Worm (Caenorhabditis elegans) whole organism, L3 larva: Measurements from ENCODE around the gene R53.8.

Experiments
- aly-2 ChIP-seq: fragments of 150-350 bp; optimal IDR thresholded peaks from 2 replicates; lab custom pipeline; 2014; ENCODE audit warnings: missing biosample characterization, missing genetic modification characterization
- ama-1 ChIP-seq: fragments of 150-350 bp; optimal IDR thresholded peaks from 2 replicates; lab custom pipeline; 2018
- ceh-16 ChIP-seq: sonication (generic microtip); optimal IDR thresholded peaks from 2 replicates; lab custom pipeline; 2017; ENCODE audit warnings: missing biosample characterization, missing genetic modification characterization
- ceh-9 ChIP-seq: sonication (generic microtip); optimal IDR thresholded peaks from 2 replicates; lab custom pipeline; 2018; ENCODE audit warnings: missing biosample characterization, missing genetic modification characterization
- elt-3 ChIP-seq, 3 experiments: fragments of 150-350 bp in 1 of 3; sonication (generic microtip) in 2 of 3; optimal IDR thresholded peaks; 2 replicates in 2 of 3; 4 replicates in 1 of 3; lab custom pipeline; 2014 to 2017; ENCODE audit warnings: missing biosample characterization in 3 of 3, missing genetic modification characterization in 3 of 3
- nhr-11 ChIP-seq: fragments of 150-350 bp; optimal IDR thresholded peaks from 2 replicates; lab custom pipeline; 2014; ENCODE audit warnings: missing biosample characterization, missing genetic modification characterization
- nhr-12 ChIP-seq: fragments of 150-350 bp; optimal IDR thresholded peaks from 2 replicates; lab custom pipeline; 2014; ENCODE audit warnings: missing biosample characterization, missing genetic modification characterization
- nhr-25 ChIP-seq: sonication (generic microtip); optimal IDR thresholded peaks from 2 replicates; lab custom pipeline; 2017; ENCODE audit warnings: missing biosample characterization, missing genetic modification characterization
- pqm-1 ChIP-seq: fragments of 150-350 bp; optimal IDR thresholded peaks from 2 replicates; lab custom pipeline; 2017; ENCODE audit warnings: missing biosample characterization, missing genetic modification characterization, inconsistent platforms
- snpc-4 ChIP-seq: fragments of 150-350 bp; optimal IDR thresholded peaks from 2 replicates; lab custom pipeline; 2014; ENCODE audit warnings: missing biosample characterization, missing genetic modification characterization

DNA sequence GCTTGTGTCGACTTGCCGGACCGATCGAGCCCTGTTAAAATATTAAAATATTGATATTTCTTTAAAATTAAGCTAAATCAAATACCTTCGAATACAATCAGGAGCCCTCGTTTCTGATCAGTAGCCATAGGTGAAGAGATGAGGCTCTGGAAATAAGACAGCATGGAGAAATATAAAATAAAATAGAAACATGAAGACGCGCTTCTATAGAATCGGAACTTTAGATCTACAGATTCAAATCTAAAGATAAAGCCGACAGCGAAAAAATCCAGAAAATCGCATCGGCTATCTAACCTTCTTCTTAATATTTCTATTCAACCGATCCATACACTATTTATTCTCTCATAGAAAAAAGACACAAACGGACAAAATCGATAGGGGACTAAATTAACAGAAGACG, 9.6 kb upstream of the R53.8 start, which contains the start of gene dtmk-1:
- TF ChIP-seq ama-1 (lab: Kevin White, UChicago) (no peak), nhr-11 (tag; lab: Kevin White, UChicago) (no peak), pqm-1 (tag; lab: Kevin White, UChicago) (no peak), ceh-16 (tag; lab: Kevin White, UChicago) (no peak), snpc-4 (tag; lab: Kevin White, UChicago) (no peak), ceh-9 (tag; lab: Kevin White, UChicago) (no peak), nhr-25 (tag; lab: Kevin White, UChicago) (no peak), elt-3 (tag; optimal IDR thresholded peaks at IDR 0.05; lab: Kevin White, UChicago) (no peak), aly-2 (tag; lab: Kevin White, UChicago) (no peak), nhr-12 (tag; lab: Kevin White, UChicago) (no peak)
